Worm (Caenorhabditis elegans) whole organism, early embryonic: ENCODE data around the gene spe-19.

ENCODE experiments used
- B0310.2 ChIP-seq: sonication (generic microtip); optimal IDR thresholded peaks from 2 replicates; lab custom pipeline; 2016; ENCODE audit warnings: mild to moderate bottlenecking, missing genetic modification characterization, missing compliant biosample characterization
- F13C5.2 ChIP-seq: sonication (generic microtip); optimal IDR thresholded peaks from 2 replicates; lab custom pipeline; 2017; ENCODE audit warnings: mild to moderate bottlenecking, missing genetic modification characterization, inconsistent platforms, missing compliant biosample characterization
- aly-1 ChIP-seq: sonication (generic microtip); optimal IDR thresholded peaks from 2 replicates; lab custom pipeline; 2016; ENCODE audit warnings: missing genetic modification characterization, missing compliant biosample characterization
- ama-1 ChIP-seq: fragments of 150-350 bp; optimal IDR thresholded peaks from 2 replicates; lab custom pipeline; 2014
- ceh-13 ChIP-seq: fragments of 200-800 bp; sonication (Bioruptor generic); optimal IDR thresholded peaks from 2 replicates; lab custom pipeline; 2018; ENCODE audit warnings: mild to moderate bottlenecking, missing genetic modification characterization, missing compliant biosample characterization
- ets-7 ChIP-seq: sonication (generic microtip); optimal IDR thresholded peaks from 2 replicates; lab custom pipeline; 2016; ENCODE audit warnings: missing genotype, missing genetic modification characterization, missing compliant biosample characterization
- hmg-4 ChIP-seq: fragments of 200-800 bp; sonication (Bioruptor generic); optimal IDR thresholded peaks from 2 replicates; lab custom pipeline; 2018; ENCODE audit warnings: mild to moderate bottlenecking, missing genetic modification characterization, missing compliant biosample characterization
- pes-1 ChIP-seq: fragments of 200-800 bp; sonication (Bioruptor generic); IDR thresholded peaks from 2 replicates; pipeline ENCODE4 v1.3.6; 2022; ENCODE audit warnings: missing genetic modification reagents, missing genetic modification characterization, missing compliant biosample characterization
- tbx-11 ChIP-seq: fragments of 200-800 bp; sonication (Bioruptor generic); IDR thresholded peaks from 2 replicates; pipeline ENCODE4 v1.3.6; 2022; ENCODE audit warnings: missing genetic modification characterization, missing compliant biosample characterization
- tbx-37 ChIP-seq: fragments of 200-800 bp; sonication (Bioruptor generic); conservative IDR thresholded peaks from 2 replicates; pipeline ENCODE4 v1.3.6; 2022; ENCODE audit warnings: missing genetic modification reagents, missing genetic modification characterization, missing compliant biosample characterization

DNA sequence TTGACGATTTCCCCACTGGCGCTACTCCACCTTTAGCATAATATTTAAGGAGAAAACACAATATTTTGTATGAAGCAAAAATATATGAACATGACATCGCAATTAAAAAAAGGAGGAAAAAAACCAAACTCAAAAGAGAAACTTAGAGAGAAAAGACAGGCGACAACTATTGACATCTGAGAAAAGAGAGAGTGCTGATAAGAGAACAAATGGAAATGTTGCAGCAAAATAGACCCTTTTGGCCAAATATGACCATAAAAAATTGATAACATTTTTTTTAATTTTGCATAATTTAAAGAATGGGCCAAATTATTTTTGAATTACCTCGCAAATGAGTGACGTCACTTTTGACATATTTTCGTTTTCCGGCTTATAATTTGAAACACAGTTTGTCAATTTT, 52.5 kb downstream of the spe-19 start:
- TF ChIP-seq F13C5.2 (tag; lab: Kevin White, UChicago) = no peak
- TF ChIP-seq ama-1 (lab: Kevin White, UChicago) = no peak
- no peak for TF ChIP-seq tbx-37 (GFP tag; lab: Robert Waterston, UW)
- TF ChIP-seq aly-1 (tag; lab: Kevin White, UChicago) = no peak
- no peak for TF ChIP-seq tbx-11 (GFP tag; lab: Robert Waterston, UW)
- TF ChIP-seq pes-1 (GFP tag; lab: Robert Waterston, UW) = no peak
- no peak for TF ChIP-seq B0310.2 (tag; lab: Kevin White, UChicago)
- no peak for TF ChIP-seq hmg-4 (GFP tag; lab: Kevin White, UChicago)
- TF ChIP-seq ets-7 (tag; lab: Kevin White, UChicago) = no peak
- TF ChIP-seq ceh-13 (GFP tag; lab: Kevin White, UChicago) = no peak
